Worm (Caenorhabditis elegans) whole organism, L1 larva: ENCODE data around the gene D1025.1.

Experiments used
- aha-1 ChIP-seq: fragments of 150-350 bp; optimal IDR thresholded peaks from 2 replicates; lab custom pipeline; 2014; ENCODE audit warnings: missing biosample characterization, missing genetic modification characterization
- alr-1 ChIP-seq: fragments of 200-800 bp; sonication (Bioruptor generic); optimal IDR thresholded peaks from 2 replicates; lab custom pipeline; 2018; ENCODE audit warnings: borderline replicate concordance, mild to moderate bottlenecking, missing genetic modification characterization, missing compliant biosample characterization
- aly-2 ChIP-seq: fragments of 150-350 bp; optimal IDR thresholded peaks from 2 replicates; lab custom pipeline; 2014; ENCODE audit warnings: missing biosample characterization, missing genetic modification characterization
- ama-1 ChIP-seq: fragments of 150-350 bp; optimal IDR thresholded peaks from 2 replicates; lab custom pipeline; 2014
- blmp-1 ChIP-seq: fragments of 150-350 bp; optimal IDR thresholded peaks from 2 replicates; lab custom pipeline; 2014; ENCODE audit warnings: missing biosample characterization, missing genetic modification characterization
- ceh-63 ChIP-seq: fragments of 200-800 bp; sonication (Bioruptor generic); optimal IDR thresholded peaks from 2 replicates; lab custom pipeline; 2018; ENCODE audit warnings: mild to moderate bottlenecking, missing genetic modification characterization, missing compliant biosample characterization
- ceh-8 ChIP-seq: fragments of 200-800 bp; sonication (Bioruptor generic); optimal IDR thresholded peaks from 2 replicates; lab custom pipeline; 2018; ENCODE audit warnings: mild to moderate bottlenecking, missing genetic modification characterization, moderate library complexity, missing compliant biosample characterization
- ceh-82 ChIP-seq, 3 experiments: fragments of 150-350 bp in 1 of 3; sonication (generic microtip) in 2 of 3; optimal IDR thresholded peaks; 2 replicates each; lab custom pipeline; 2014 to 2017; ENCODE audit warnings: missing biosample characterization in 3 of 3, missing genetic modification characterization in 3 of 3
- ceh-90 ChIP-seq: sonication (generic microtip); optimal IDR thresholded peaks from 2 replicates; lab custom pipeline; 2016; ENCODE audit warnings: missing genetic modification characterization, missing compliant biosample characterization
- efl-1 ChIP-seq, 4 experiments: fragments of 150-350 bp; optimal IDR thresholded peaks in 3 of 4; peaks in 1 of 4; 1 replicate in 1 of 4; 2 replicates in 3 of 4; lab custom pipeline; 2014; ENCODE audit warnings: missing biosample characterization in 2 of 4, missing genetic modification characterization in 2 of 4, missing genetic modification reagents in 2 of 4
- efl-3 ChIP-seq: fragments of 200-800 bp; sonication (Bioruptor generic); optimal IDR thresholded peaks from 2 replicates; lab custom pipeline; 2018; ENCODE audit warnings: mild to moderate bottlenecking, missing genetic modification characterization, missing compliant biosample characterization
- egl-13 ChIP-seq: sonication (generic microtip); optimal IDR thresholded peaks from 2 replicates; lab custom pipeline; 2016; ENCODE audit warnings: missing genotype, missing genetic modification reagents, missing genetic modification characterization, missing compliant biosample characterization
- egl-27 ChIP-seq, 2 experiments: fragments of 150-350 bp in 1 of 2; sonication (generic microtip); optimal IDR thresholded peaks; 3 replicates each; lab custom pipeline; 2017 to 2018; ENCODE audit warnings: missing biosample characterization in 2 of 2, missing genetic modification characterization in 2 of 2, missing genetic modification reagents in 2 of 2
- elt-2 ChIP-seq: sonication (generic microtip); optimal IDR thresholded peaks from 2 replicates; lab custom pipeline; 2016; ENCODE audit warnings: missing genetic modification characterization, mild to moderate bottlenecking, inconsistent platforms, missing compliant biosample characterization, missing genetic modification reagents
- elt-3 ChIP-seq, 6 experiments: fragments of 150-350 bp in 1 of 6; sonication (generic microtip); optimal IDR thresholded peaks; 2 replicates each; lab custom pipeline; 2017 to 2018; ENCODE audit warnings: missing biosample characterization in 6 of 6, missing genetic modification characterization in 6 of 6, inconsistent platforms in 1 of 6
- fkh-4 ChIP-seq: sonication (generic microtip); optimal IDR thresholded peaks from 2 replicates; lab custom pipeline; 2016; ENCODE audit warnings: missing compliant biosample characterization, missing genetic modification characterization, borderline replicate concordance
- grh-1 ChIP-seq: fragments of 200-800 bp; sonication (Bioruptor generic); IDR thresholded peaks from 2 replicates; pipeline ENCODE4 v1.3.6; 2022; ENCODE audit warnings: missing genetic modification reagents, missing genetic modification characterization, missing compliant biosample characterization
- hpl-2 ChIP-seq: fragments of 150-350 bp; optimal IDR thresholded peaks from 2 replicates; lab custom pipeline; 2014; ENCODE audit warnings: missing biosample characterization, missing genetic modification reagents, missing genetic modification characterization
- jun-1 ChIP-seq: fragments of 150-350 bp; optimal IDR thresholded peaks from 2 replicates; lab custom pipeline; 2014; ENCODE audit warnings: missing biosample characterization, missing genetic modification reagents, missing genetic modification characterization
- lin-14 ChIP-seq: fragments of 200-800 bp; sonication (Bioruptor generic); optimal IDR thresholded peaks from 2 replicates; lab custom pipeline; 2018; ENCODE audit warnings: mild to moderate bottlenecking, missing genetic modification characterization, moderate library complexity, missing compliant biosample characterization
- lin-35 ChIP-seq, 2 experiments: fragments of 150-350 bp; optimal IDR thresholded peaks; 2 replicates each; lab custom pipeline; 2014; ENCODE audit warnings: missing biosample characterization in 2 of 2, missing genetic modification characterization in 2 of 2, missing genetic modification reagents in 2 of 2
- lir-3 ChIP-seq: sonication (generic microtip); optimal IDR thresholded peaks from 2 replicates; lab custom pipeline; 2016; ENCODE audit warnings: mild to moderate bottlenecking, missing genetic modification characterization, moderate library complexity, missing compliant biosample characterization; ENCODE audit not compliant: poor library complexity
- mdl-1 ChIP-seq, 2 experiments: fragments of 150-350 bp; optimal IDR thresholded peaks; 2 replicates each; lab custom pipeline; 2014 to 2017; ENCODE audit warnings: missing biosample characterization in 2 of 2, missing genetic modification characterization in 2 of 2, inconsistent platforms in 1 of 2
- nhr-11 ChIP-seq: fragments of 150-350 bp; optimal IDR thresholded peaks from 2 replicates; lab custom pipeline; 2014; ENCODE audit warnings: missing biosample characterization, missing genetic modification characterization
- nhr-19 ChIP-seq: fragments of 200-800 bp; sonication (Bioruptor generic); conservative IDR thresholded peaks from 2 replicates; pipeline ENCODE4 v1.3.6; 2022; ENCODE audit warnings: missing genetic modification characterization, missing compliant biosample characterization
- nhr-20 ChIP-seq: sonication (generic microtip); optimal IDR thresholded peaks from 2 replicates; lab custom pipeline; 2016; ENCODE audit warnings: mild to moderate bottlenecking, missing genetic modification characterization, missing compliant biosample characterization
- nhr-237 ChIP-seq: fragments of 150-350 bp; optimal IDR thresholded peaks from 2 replicates; lab custom pipeline; 2014; ENCODE audit warnings: missing biosample characterization, missing genetic modification characterization
- nhr-71 ChIP-seq: sonication (generic microtip); optimal IDR thresholded peaks from 2 replicates; lab custom pipeline; 2016; ENCODE audit warnings: mild to moderate bottlenecking, missing genetic modification characterization, moderate library complexity, missing compliant biosample characterization
- nhr-85 ChIP-seq: sonication (generic microtip); peaks from one replicate; lab custom pipeline; 2016; ENCODE audit warnings: missing genetic modification characterization, inconsistent platforms, missing compliant biosample characterization
- rnt-1 ChIP-seq: sonication (generic microtip); optimal IDR thresholded peaks from 2 replicates; lab custom pipeline; 2016; ENCODE audit warnings: mild to moderate bottlenecking, missing genetic modification characterization, moderate library complexity, missing compliant biosample characterization
- skn-1 ChIP-seq: fragments of 150-350 bp; optimal IDR thresholded peaks from 2 replicates; lab custom pipeline; 2014; ENCODE audit warnings: missing biosample characterization, missing genetic modification characterization
- snpc-4 ChIP-seq: fragments of 150-350 bp; optimal IDR thresholded peaks from 2 replicates; lab custom pipeline; 2014; ENCODE audit warnings: missing biosample characterization, missing genetic modification characterization
- snu-23 ChIP-seq: sonication (generic microtip); optimal IDR thresholded peaks from 2 replicates; lab custom pipeline; 2016; ENCODE audit warnings: missing genetic modification characterization, missing compliant biosample characterization
- sup-37 ChIP-seq: fragments of 200-800 bp; sonication (Bioruptor generic); optimal IDR thresholded peaks from 2 replicates; lab custom pipeline; 2018; ENCODE audit warnings: mild to moderate bottlenecking, missing genetic modification characterization, missing compliant biosample characterization
- unc-98 ChIP-seq: fragments of 200-800 bp; sonication (Bioruptor generic); IDR thresholded peaks from 2 replicates; pipeline ENCODE4 v1.3.6; 2022; ENCODE audit warnings: missing genetic modification characterization, missing compliant biosample characterization
- vab-15 ChIP-seq: sonication (generic microtip); optimal IDR thresholded peaks from 2 replicates; lab custom pipeline; 2017; ENCODE audit warnings: missing genotype, mild to moderate bottlenecking, missing genetic modification characterization, missing compliant biosample characterization
- xbp-1 ChIP-seq: sonication (generic microtip); optimal IDR thresholded peaks from 2 replicates; lab custom pipeline; 2016; ENCODE audit warnings: missing genetic modification characterization, missing compliant biosample characterization
- zag-1 ChIP-seq: fragments of 150-350 bp; optimal IDR thresholded peaks from 2 replicates; lab custom pipeline; 2014; ENCODE audit warnings: missing biosample characterization, missing genetic modification characterization

The D1025.1 gene

ce11 chrX:14557936-14558554 is 37.5 kb downstream of the D1025.1 start, which contains the start of gene nhr-3:
Gene nhr-3 (plus strand): TSS chrX:14558504.
- TF ChIP-seq vab-15 (tag; lab: Kevin White, UChicago) (no peak), egl-13 (no peak), fkh-4 (tag; lab: Kevin White, UChicago) (no peak), ama-1 (lab: Kevin White, UChicago) (no peak), unc-98 (no peak), efl-1 (optimal IDR thresholded peaks at IDR 0.05; lab: Kevin White, UChicago) (no peak), efl-1 (GFP tag; optimal IDR thresholded peaks at IDR 0.05 in 1 of 2; lab: Kevin White, UChicago) (peak in 1 of 2 experiments; percentile 31), lin-35 (GFP tag; optimal IDR thresholded peaks at IDR 0.05; lab: Kevin White, UChicago) (peak in 1 of 2 experiments; percentile 63), aly-2 (no peak), rnt-1 (no peak), blmp-1 (tag; lab: Kevin White, UChicago) (peak; percentile 84), elt-3 (tag; optimal IDR thresholded peaks at IDR 0.05; lab: Kevin White, UChicago) (peak in 4 of 6 experiments; percentile 27 to 70 (median 48)), nhr-20 (peak; percentile 82), ceh-63 (GFP tag; lab: Kevin White, UChicago) (no peak), nhr-19 (peak; percentile 10), jun-1 (peak; percentile 27), egl-27 (tag; optimal IDR thresholded peaks at IDR 0.05; lab: Kevin White, UChicago) (no peak), nhr-71 (tag; lab: Kevin White, UChicago) (peak; percentile 37), lir-3 (tag; lab: Kevin White, UChicago) (no peak), elt-2 (peak; percentile 38), nhr-85 (peak; percentile 75)

- TF ChIP-seq aha-1: no peak
- no peak for TF ChIP-seq elt-2
- TF ChIP-seq snpc-4 (tag; lab: Kevin White, UChicago): no peak
- no peak for TF ChIP-seq xbp-1
- no peak for TF ChIP-seq snu-23 (GFP tag; lab: Kevin White, UChicago)
- no peak for TF ChIP-seq nhr-237 (tag; lab: Kevin White, UChicago)
- no peak for TF ChIP-seq lin-14 (GFP tag; lab: Kevin White, UChicago)
- peak; percentile 36 for TF ChIP-seq skn-1 (tag; lab: Kevin White, UChicago)
- TF ChIP-seq nhr-11 (tag; lab: Kevin White, UChicago): no peak
- TF ChIP-seq sup-37 (GFP tag; lab: Kevin White, UChicago): no peak
- no peak for TF ChIP-seq ceh-90 (tag; lab: Kevin White, UChicago)
- peak; percentile 72 for TF ChIP-seq blmp-1 (tag; lab: Kevin White, UChicago)
- no peak for TF ChIP-seq grh-1 (GFP tag; lab: Robert Waterston, UW)
- no peak for TF ChIP-seq hpl-2
- TF ChIP-seq efl-3: no peak
- TF ChIP-seq mdl-1 (tag; optimal IDR thresholded peaks at IDR 0.05; lab: Kevin White, UChicago): no peak
- TF ChIP-seq unc-98: no peak
- TF ChIP-seq alr-1 (tag; lab: Kevin White, UChicago): no peak
- TF ChIP-seq zag-1: no peak
- TF ChIP-seq ceh-82 (tag; optimal IDR thresholded peaks at IDR 0.05; lab: Kevin White, UChicago): peak in 1 of 3 experiments; percentile 26
- no peak for TF ChIP-seq ceh-8
- TF ChIP-seq, all 84 proteins: peak for 3
Observed at ce11 chrX:14559084-14559483, 38.5 kb downstream of the D1025.1 start.
